Worm (Caenorhabditis elegans) whole organism, L1 larva: Measurements from ENCODE around the gene F37C12.10.

Experiments used
- C16A3.4 ChIP-seq: fragments of 150-350 bp; optimal IDR thresholded peaks from 2 replicates; lab custom pipeline; 2014; ENCODE audit warnings: missing biosample characterization, missing genetic modification characterization
- C34B4.2 ChIP-seq: sonication (generic microtip); optimal IDR thresholded peaks from 2 replicates; lab custom pipeline; 2017; ENCODE audit warnings: mild to moderate bottlenecking, missing genetic modification characterization, missing compliant biosample characterization
- aha-1 ChIP-seq: fragments of 150-350 bp; optimal IDR thresholded peaks from 2 replicates; lab custom pipeline; 2014; ENCODE audit warnings: missing biosample characterization, missing genetic modification characterization
- alr-1 ChIP-seq: fragments of 200-800 bp; sonication (Bioruptor generic); optimal IDR thresholded peaks from 2 replicates; lab custom pipeline; 2018; ENCODE audit warnings: borderline replicate concordance, mild to moderate bottlenecking, missing genetic modification characterization, missing compliant biosample characterization
- ceh-63 ChIP-seq: fragments of 200-800 bp; sonication (Bioruptor generic); optimal IDR thresholded peaks from 2 replicates; lab custom pipeline; 2018; ENCODE audit warnings: mild to moderate bottlenecking, missing genetic modification characterization, missing compliant biosample characterization
- ceh-88 ChIP-seq: fragments of 200-800 bp; sonication (Bioruptor generic); IDR thresholded peaks from 2 replicates; pipeline ENCODE4 v1.3.6; 2022; ENCODE audit warnings: missing genetic modification characterization, missing compliant biosample characterization
- ces-1 ChIP-seq: fragments of 150-350 bp; optimal IDR thresholded peaks from 2 replicates; lab custom pipeline; 2014; ENCODE audit warnings: missing biosample characterization, missing genetic modification reagents, missing genetic modification characterization
- efl-1 ChIP-seq, 4 experiments: fragments of 150-350 bp; optimal IDR thresholded peaks in 3 of 4; peaks in 1 of 4; 1 replicate in 1 of 4; 2 replicates in 3 of 4; lab custom pipeline; 2014; ENCODE audit warnings: missing biosample characterization in 2 of 4, missing genetic modification characterization in 2 of 4, missing genetic modification reagents in 2 of 4
- efl-3 ChIP-seq: fragments of 200-800 bp; sonication (Bioruptor generic); optimal IDR thresholded peaks from 2 replicates; lab custom pipeline; 2018; ENCODE audit warnings: mild to moderate bottlenecking, missing genetic modification characterization, missing compliant biosample characterization
- egl-13 ChIP-seq: sonication (generic microtip); optimal IDR thresholded peaks from 2 replicates; lab custom pipeline; 2016; ENCODE audit warnings: missing genotype, missing genetic modification reagents, missing genetic modification characterization, missing compliant biosample characterization
- elt-2 ChIP-seq: sonication (generic microtip); optimal IDR thresholded peaks from 2 replicates; lab custom pipeline; 2016; ENCODE audit warnings: missing genetic modification characterization, mild to moderate bottlenecking, inconsistent platforms, missing compliant biosample characterization, missing genetic modification reagents
- fkh-4 ChIP-seq: sonication (generic microtip); optimal IDR thresholded peaks from 2 replicates; lab custom pipeline; 2016; ENCODE audit warnings: missing compliant biosample characterization, missing genetic modification characterization, borderline replicate concordance
- fos-1 ChIP-seq: fragments of 150-350 bp; optimal IDR thresholded peaks from 2 replicates; lab custom pipeline; 2014; ENCODE audit warnings: missing biosample characterization, missing genetic modification characterization
- grh-1 ChIP-seq: fragments of 200-800 bp; sonication (Bioruptor generic); IDR thresholded peaks from 2 replicates; pipeline ENCODE4 v1.3.6; 2022; ENCODE audit warnings: missing genetic modification reagents, missing genetic modification characterization, missing compliant biosample characterization
- hlh-4 ChIP-seq: sonication (generic microtip); optimal IDR thresholded peaks from 2 replicates; lab custom pipeline; 2016; ENCODE audit warnings: mild to moderate bottlenecking, missing genetic modification characterization, missing compliant biosample characterization
- hpl-2 ChIP-seq: fragments of 150-350 bp; optimal IDR thresholded peaks from 2 replicates; lab custom pipeline; 2014; ENCODE audit warnings: missing biosample characterization, missing genetic modification reagents, missing genetic modification characterization
- irx-1 ChIP-seq: sonication (generic microtip); optimal IDR thresholded peaks from 2 replicates; lab custom pipeline; 2016; ENCODE audit warnings: missing genetic modification characterization, missing compliant biosample characterization
- lin-13 ChIP-seq: fragments of 150-350 bp; optimal IDR thresholded peaks from 2 replicates; lab custom pipeline; 2014; ENCODE audit warnings: missing biosample characterization, missing genetic modification reagents, missing genetic modification characterization
- lin-15B ChIP-seq: fragments of 150-350 bp; sonication (generic microtip); optimal IDR thresholded peaks from 3 replicates; lab custom pipeline; 2014; ENCODE audit warnings: missing biosample characterization, missing genetic modification characterization
- lin-39 ChIP-seq: fragments of 150-350 bp; optimal IDR thresholded peaks from 2 replicates; lab custom pipeline; 2014; ENCODE audit warnings: missing biosample characterization, missing genetic modification reagents, missing genetic modification characterization
- lsy-2 ChIP-seq, 2 experiments: fragments of 150-350 bp; optimal IDR thresholded peaks; 2 replicates each; lab custom pipeline; 2014; ENCODE audit warnings: missing biosample characterization in 2 of 2, missing genetic modification characterization in 2 of 2
- mab-9 ChIP-seq: fragments of 200-800 bp; sonication (Bioruptor generic); IDR thresholded peaks from 2 replicates; pipeline ENCODE4 v1.3.6; 2022; ENCODE audit warnings: missing genetic modification reagents, missing genetic modification characterization, missing compliant biosample characterization
- nhr-12 ChIP-seq: sonication (generic microtip); optimal IDR thresholded peaks from 2 replicates; lab custom pipeline; 2017; ENCODE audit warnings: missing biosample characterization, missing genetic modification characterization
- nhr-19 ChIP-seq: fragments of 200-800 bp; sonication (Bioruptor generic); conservative IDR thresholded peaks from 2 replicates; pipeline ENCODE4 v1.3.6; 2022; ENCODE audit warnings: missing genetic modification characterization, missing compliant biosample characterization
- nhr-20 ChIP-seq: sonication (generic microtip); optimal IDR thresholded peaks from 2 replicates; lab custom pipeline; 2016; ENCODE audit warnings: mild to moderate bottlenecking, missing genetic modification characterization, missing compliant biosample characterization
- nhr-237 ChIP-seq: fragments of 150-350 bp; optimal IDR thresholded peaks from 2 replicates; lab custom pipeline; 2014; ENCODE audit warnings: missing biosample characterization, missing genetic modification characterization
- nhr-28 ChIP-seq: fragments of 150-350 bp; optimal IDR thresholded peaks from 2 replicates; lab custom pipeline; 2014; ENCODE audit warnings: missing biosample characterization, missing genetic modification characterization
- nhr-77 ChIP-seq: fragments of 150-350 bp; optimal IDR thresholded peaks from 2 replicates; lab custom pipeline; 2014; ENCODE audit warnings: missing biosample characterization, missing genetic modification characterization
- nhr-84 ChIP-seq: sonication (generic microtip); optimal IDR thresholded peaks from 2 replicates; lab custom pipeline; 2017; ENCODE audit warnings: missing biosample characterization, missing genetic modification characterization
- nhr-85 ChIP-seq: sonication (generic microtip); peaks from one replicate; lab custom pipeline; 2016; ENCODE audit warnings: missing genetic modification characterization, inconsistent platforms, missing compliant biosample characterization
- pag-3 ChIP-seq: sonication (generic microtip); optimal IDR thresholded peaks from 2 replicates; lab custom pipeline; 2017; ENCODE audit warnings: missing genetic modification characterization, mild to moderate bottlenecking, missing compliant biosample characterization, antibody characterized with exemption, borderline replicate concordance; ENCODE audit not compliant: insufficient read depth
- pax-3 ChIP-seq: fragments of 200-800 bp; sonication (Bioruptor generic); optimal IDR thresholded peaks from 2 replicates; lab custom pipeline; 2018; ENCODE audit warnings: mild to moderate bottlenecking, missing genetic modification characterization, moderate library complexity, missing compliant biosample characterization
- pqm-1 ChIP-seq: sonication (generic microtip); optimal IDR thresholded peaks from 3 replicates; lab custom pipeline; 2017; ENCODE audit warnings: missing biosample characterization, missing genetic modification characterization
- skn-1 ChIP-seq: fragments of 150-350 bp; optimal IDR thresholded peaks from 2 replicates; lab custom pipeline; 2014; ENCODE audit warnings: missing biosample characterization, missing genetic modification characterization
- sox-4 ChIP-seq: sonication (generic microtip); optimal IDR thresholded peaks from 2 replicates; lab custom pipeline; 2016; ENCODE audit warnings: missing genetic modification characterization, missing compliant biosample characterization
- sptf-1 ChIP-seq: fragments of 150-350 bp; optimal IDR thresholded peaks from 2 replicates; lab custom pipeline; 2014; ENCODE audit warnings: missing biosample characterization, missing genetic modification characterization
- swsn-7 ChIP-seq: sonication (generic microtip); optimal IDR thresholded peaks from 2 replicates; lab custom pipeline; 2016; ENCODE audit warnings: missing genetic modification characterization, missing compliant biosample characterization
- tbx-2 ChIP-seq: sonication (generic microtip); optimal IDR thresholded peaks from 2 replicates; lab custom pipeline; 2016; ENCODE audit warnings: missing genetic modification characterization, missing compliant biosample characterization
- tlp-1 ChIP-seq: fragments of 150-350 bp; optimal IDR thresholded peaks from 2 replicates; lab custom pipeline; 2014; ENCODE audit warnings: missing biosample characterization, missing genetic modification characterization
- unc-30 ChIP-seq: sonication (generic microtip); optimal IDR thresholded peaks from 2 replicates; lab custom pipeline; 2017; ENCODE audit warnings: missing biosample characterization, missing genetic modification characterization
- unc-62 ChIP-seq: fragments of 150-350 bp; optimal IDR thresholded peaks from 2 replicates; lab custom pipeline; 2014; ENCODE audit warnings: missing biosample characterization, missing genetic modification reagents, missing genetic modification characterization
- unc-86 ChIP-seq: sonication (generic microtip); optimal IDR thresholded peaks from 2 replicates; lab custom pipeline; 2016; ENCODE audit warnings: missing genetic modification characterization, missing compliant biosample characterization
- vab-15 ChIP-seq: sonication (generic microtip); optimal IDR thresholded peaks from 2 replicates; lab custom pipeline; 2017; ENCODE audit warnings: missing genotype, mild to moderate bottlenecking, missing genetic modification characterization, missing compliant biosample characterization
- zip-4 ChIP-seq: fragments of 200-800 bp; sonication (Bioruptor generic); optimal IDR thresholded peaks from 2 replicates; lab custom pipeline; 2018; ENCODE audit warnings: mild to moderate bottlenecking, missing genetic modification characterization, moderate library complexity, missing compliant biosample characterization
- ztf-11 ChIP-seq, 2 experiments: sonication (generic microtip); optimal IDR thresholded peaks; 2 replicates each; lab custom pipeline; 2016 to 2017; ENCODE audit warnings: missing genetic modification characterization in 2 of 2, missing biosample characterization in 1 of 2, missing compliant biosample characterization in 1 of 2
- ztf-4 ChIP-seq: fragments of 150-350 bp; optimal IDR thresholded peaks from 2 replicates; lab custom pipeline; 2014; ENCODE audit warnings: missing biosample characterization, missing genetic modification characterization

Gene F37C12.10

ce11 chrIII:7197973-7198372 is 9.8 kb upstream of the F37C12.10 start, which contains the start of gene exos-9:
Gene exos-9 (minus strand): TSS chrIII:7198073.
- no peak for TF ChIP-seq hpl-2 (GFP tag; lab: Kevin White, UChicago)
- no peak for TF ChIP-seq fkh-4 (tag; lab: Kevin White, UChicago)
- TF ChIP-seq egl-13 (tag; lab: Kevin White, UChicago): no peak
- TF ChIP-seq fos-1: no peak
- no peak for TF ChIP-seq aha-1 (tag; lab: Kevin White, UChicago)
- no peak for TF ChIP-seq ceh-88 (GFP tag; lab: Robert Waterston, UW)
- TF ChIP-seq pax-3: no peak
- TF ChIP-seq unc-30 (tag; lab: Kevin White, UChicago): no peak
- TF ChIP-seq irx-1 (tag; lab: Kevin White, UChicago): no peak
- TF ChIP-seq pqm-1 (tag; lab: Kevin White, UChicago): no peak
- no peak for TF ChIP-seq nhr-28 (tag; lab: Kevin White, UChicago)
- TF ChIP-seq C16A3.4 (tag; lab: Kevin White, UChicago): no peak
- TF ChIP-seq tlp-1 (tag; lab: Kevin White, UChicago): no peak
- no peak for TF ChIP-seq pag-3 (tag; lab: Kevin White, UChicago)
- TF ChIP-seq ces-1 (GFP tag; lab: Kevin White, UChicago): no peak
- TF ChIP-seq ztf-4: no peak
- no peak for TF ChIP-seq efl-3 (GFP tag; lab: Kevin White, UChicago)
- no peak for TF ChIP-seq lin-13
- TF ChIP-seq lsy-2 (tag; optimal IDR thresholded peaks at IDR 0.05; lab: Kevin White, UChicago): no peak

- TF ChIP-seq grh-1 (GFP tag; lab: Robert Waterston, UW): no peak
- TF ChIP-seq efl-1 (optimal IDR thresholded peaks at IDR 0.05; lab: Kevin White, UChicago): no peak
- peak in 1 of 2 experiments; percentile 49 for TF ChIP-seq efl-1 (GFP tag; optimal IDR thresholded peaks at IDR 0.05 in 1 of 2; lab: Kevin White, UChicago)
Measured at ce11 chrIII:7195325-7195724, 7.1 kb upstream of the F37C12.10 start, which contains the start of gene F37C12.18. Gene F37C12.18 (minus strand): TSS chrIII:7195425.

ce11 chrIII:7192942-7193665 is 4.9 kb upstream of the F37C12.10 start, which contains the start of gene mec-14:
Gene mec-14 (minus strand): TSS chrIII:7192992.
- TF ChIP-seq unc-86 (tag; lab: Kevin White, UChicago) (peak; percentile 39), pqm-1 (tag; lab: Kevin White, UChicago) (no peak), ztf-11 (tag; optimal IDR thresholded peaks at IDR 0.05; lab: Kevin White, UChicago) (no peak)
- TF ChIP-seq, all 84 proteins: peak for 1

ce11 chrIII:7189581-7190128 is 1.5 kb upstream of the F37C12.10 start, which contains the start of gene rps-21:
Gene rps-21 (minus strand): TSS chrIII:7189631.
- peak; percentile 87 for TF ChIP-seq nhr-19
- 0 out of 2 replicates have a peak, but pooled peaks have one; percentile 9 for TF ChIP-seq mab-9 (GFP tag; lab: Robert Waterston, UW)
- peak; percentile 88 for TF ChIP-seq tbx-2 (tag; lab: Kevin White, UChicago)
- TF ChIP-seq sox-4 (tag; lab: Kevin White, UChicago): peak; percentile 25
- TF ChIP-seq nhr-237 (tag; lab: Kevin White, UChicago): peak; percentile 55
- TF ChIP-seq skn-1 (tag; lab: Kevin White, UChicago): peak; percentile 75
- TF ChIP-seq nhr-20 (tag; lab: Kevin White, UChicago): peak; percentile 88
- TF ChIP-seq vab-15 (tag; lab: Kevin White, UChicago): peak; percentile 31
- peak; percentile 27 for TF ChIP-seq zip-4 (GFP tag; lab: Kevin White, UChicago)
- no peak for TF ChIP-seq unc-62 (GFP tag; lab: Kevin White, UChicago)
- no peak for TF ChIP-seq nhr-12 (tag; lab: Kevin White, UChicago)
- TF ChIP-seq fkh-4 (tag; lab: Kevin White, UChicago): no peak
- TF ChIP-seq nhr-77: peak; percentile 79
- no peak for TF ChIP-seq alr-1
- TF ChIP-seq sptf-1 (tag; lab: Kevin White, UChicago): no peak
- no peak for TF ChIP-seq lin-39 (tag; lab: Kevin White, UChicago)
- TF ChIP-seq lin-15B (tag; lab: Kevin White, UChicago): peak; percentile 83
- TF ChIP-seq nhr-84 (tag; lab: Kevin White, UChicago): no peak
- peak; percentile 80 for TF ChIP-seq swsn-7
- no peak for TF ChIP-seq elt-2 (tag; lab: Kevin White, UChicago)
- TF ChIP-seq ceh-63 (GFP tag; lab: Kevin White, UChicago): no peak
- TF ChIP-seq hlh-4 (tag; lab: Kevin White, UChicago): no peak
- peak; percentile 92 to 94 for TF ChIP-seq lsy-2 (tag; optimal IDR thresholded peaks at IDR 0.05; lab: Kevin White, UChicago)
- no peak for TF ChIP-seq C34B4.2 (tag; lab: Kevin White, UChicago)
- TF ChIP-seq nhr-85: peak; percentile 91
